Fruit fly (Drosophila melanogaster) whole organism, adult: ENCODE measurements around the gene CG15199.
"Not testable (repeated sequence)": the region's sequence is repeated elsewhere in the genome, so short reads cannot be mapped to it uniquely, and the experiment has no call there.

Source experiments
- CG11617 ChIP-seq: fragments of 200-800 bp; sonication (Bioruptor generic); optimal IDR thresholded peaks from 2 replicates; lab custom pipeline; 2017; ENCODE audit warnings: mild to moderate bottlenecking, missing biosample characterization, missing genetic modification reagents, missing genetic modification characterization
- CG14711 ChIP-seq: fragments of 200-800 bp; sonication (Bioruptor generic); optimal IDR thresholded peaks from 2 replicates; lab custom pipeline; 2018; ENCODE audit warnings: missing biosample characterization, mild to moderate bottlenecking, missing genetic modification characterization, moderate library complexity
- CG1620 ChIP-seq: fragments of 200-800 bp; sonication (Bioruptor generic); optimal IDR thresholded peaks from 2 replicates; lab custom pipeline; 2016; ENCODE audit warnings: missing biosample characterization, missing genetic modification characterization
- CG33017 ChIP-seq: fragments of 200-800 bp; sonication (Bioruptor generic); optimal IDR thresholded peaks from 2 replicates; lab custom pipeline; 2018; ENCODE audit warnings: missing biosample characterization, mild to moderate bottlenecking, missing genetic modification characterization, moderate library complexity
- CG7045 ChIP-seq: fragments of 200-800 bp; sonication (Bioruptor generic); optimal IDR thresholded peaks from 2 replicates; lab custom pipeline; 2017; ENCODE audit warnings: missing biosample characterization, mild to moderate bottlenecking, missing genetic modification characterization
- CG7101 ChIP-seq: fragments of 200-800 bp; sonication (Bioruptor generic); optimal IDR thresholded peaks from 2 replicates; lab custom pipeline; 2018; ENCODE audit warnings: missing biosample characterization, mild to moderate bottlenecking, missing genetic modification characterization, moderate library complexity
- Clk ChIP-seq: fragments of 200-800 bp; sonication (Bioruptor generic); optimal IDR thresholded peaks from 2 replicates; lab custom pipeline; 2017; ENCODE audit warnings: missing biosample characterization, missing genetic modification characterization
- Mnt ChIP-seq: fragments of 200-800 bp; sonication (Bioruptor generic); optimal IDR thresholded peaks from 2 replicates; lab custom pipeline; 2016; ENCODE audit warnings: missing biosample characterization, mild to moderate bottlenecking, missing genetic modification characterization
- bab1 ChIP-seq: fragments of 200-800 bp; sonication (Bioruptor generic); optimal IDR thresholded peaks from 3 replicates; lab custom pipeline; 2019; ENCODE audit warnings: missing biosample characterization, mild to moderate bottlenecking, missing genetic modification characterization, moderate library complexity
- kay ChIP-seq: fragments of 200-800 bp; sonication (Bioruptor generic); peaks from one replicate; lab custom pipeline; 2016; ENCODE audit warnings: missing biosample characterization, missing genetic modification characterization, borderline replicate concordance
- pad ChIP-seq: fragments of 200-800 bp; sonication (Bioruptor generic); optimal IDR thresholded peaks from 3 replicates; lab custom pipeline; 2017; ENCODE audit warnings: missing biosample characterization, missing genetic modification characterization, mild to moderate bottlenecking, moderate library complexity, missing genetic modification reagents
- tj ChIP-seq: fragments of 200-800 bp; sonication (Bioruptor generic); optimal IDR thresholded peaks from 3 replicates; lab custom pipeline; 2017; ENCODE audit warnings: missing biosample characterization, mild to moderate bottlenecking, missing genetic modification characterization, moderate library complexity
- toe ChIP-seq: fragments of 200-800 bp; sonication (Bioruptor generic); optimal IDR thresholded peaks from 2 replicates; lab custom pipeline; 2016; ENCODE audit warnings: missing biosample characterization, missing genetic modification characterization

- TF ChIP-seq Mnt (GFP tag; lab: Kevin White, UChicago); CG7045 (GFP tag; lab: Kevin White, UChicago); CG11617 (GFP tag; lab: Kevin White, UChicago); toe (GFP tag; lab: Kevin White, UChicago); CG14711 (tag; lab: Kevin White, UChicago); kay (GFP tag; lab: Kevin White, UChicago); bab1; CG1620; pad (GFP tag; lab: Kevin White, UChicago); Clk; tj (GFP tag; lab: Kevin White, UChicago); CG33017 (tag; lab: Kevin White, UChicago); CG7101 (tag; lab: Kevin White, UChicago): not testable (repeated sequence)
Measured at dm6 chrX:11095973-11096372, 45.7 kb downstream of the CG15199 start, which contains the start of gene CG42249.
